Fruit fly (Drosophila melanogaster) whole organism, pupa: ENCODE measurements around the gene Lcp65Ae.

ENCODE experiments used
- CG10348 ChIP-seq: fragments of 200-800 bp; sonication (Bioruptor generic); IDR thresholded peaks from 2 replicates; pipeline ENCODE4 v1.3.6; 2022; ENCODE audit warnings: missing biosample characterization, missing genetic modification characterization
- CG12605 ChIP-seq: fragments of 200-800 bp; sonication (Bioruptor generic); IDR thresholded peaks from 2 replicates; pipeline ENCODE4 v1.3.6; 2022; ENCODE audit warnings: missing biosample characterization, missing genetic modification characterization
- CG13204 ChIP-seq: fragments of 200-800 bp; sonication (Bioruptor generic); optimal IDR thresholded peaks from 2 replicates; lab custom pipeline; 2018; ENCODE audit warnings: missing biosample characterization, mild to moderate bottlenecking, missing genetic modification characterization, moderate library complexity
- CG14655 ChIP-seq: fragments of 200-800 bp; sonication (Bioruptor generic); optimal IDR thresholded peaks from 3 replicates; lab custom pipeline; 2017; ENCODE audit warnings: mild to moderate bottlenecking, missing biosample characterization, missing genetic modification reagents, missing genetic modification characterization
- CG15710 ChIP-seq: fragments of 200-800 bp; sonication (Bioruptor generic); optimal IDR thresholded peaks from 2 replicates; lab custom pipeline; 2018; ENCODE audit warnings: missing biosample characterization, mild to moderate bottlenecking, missing genetic modification characterization, moderate library complexity
- CG17806 ChIP-seq: fragments of 200-800 bp; sonication (Bioruptor generic); optimal IDR thresholded peaks from 2 replicates; lab custom pipeline; 2018; ENCODE audit warnings: missing biosample characterization, mild to moderate bottlenecking, missing genetic modification characterization, moderate library complexity
- CG32121 ChIP-seq: fragments of 200-800 bp; sonication (Bioruptor generic); IDR thresholded peaks from 2 replicates; pipeline ENCODE4 v1.3.6; 2022; ENCODE audit warnings: missing biosample characterization, missing genetic modification characterization
- CG34367 ChIP-seq: fragments of 200-800 bp; sonication (Bioruptor generic); optimal IDR thresholded peaks from 2 replicates; lab custom pipeline; 2018; ENCODE audit warnings: missing biosample characterization, mild to moderate bottlenecking, missing genetic modification characterization
- CG4496 ChIP-seq: fragments of 200-800 bp; sonication (Bioruptor generic); IDR thresholded peaks from 3 replicates; pipeline ENCODE4 v1.3.6; 2022; ENCODE audit warnings: missing biosample characterization, missing genetic modification characterization
- CG8159 ChIP-seq: fragments of 200-800 bp; sonication (Bioruptor generic); optimal IDR thresholded peaks from 3 replicates; lab custom pipeline; 2018; ENCODE audit warnings: missing biosample characterization, mild to moderate bottlenecking, missing genetic modification characterization, moderate library complexity
- CG8301 ChIP-seq: fragments of 200-800 bp; sonication (Bioruptor generic); optimal IDR thresholded peaks from 2 replicates; lab custom pipeline; 2018; ENCODE audit warnings: missing biosample characterization, mild to moderate bottlenecking, missing genetic modification characterization
- CG9948 ChIP-seq: fragments of 200-800 bp; sonication (Bioruptor generic); optimal IDR thresholded peaks from 2 replicates; lab custom pipeline; 2018; ENCODE audit warnings: missing biosample characterization, mild to moderate bottlenecking, missing genetic modification characterization, moderate library complexity
- D1 ChIP-seq: fragments of 200-800 bp; sonication (Bioruptor generic); optimal IDR thresholded peaks from 2 replicates; lab custom pipeline; 2018; ENCODE audit warnings: missing biosample characterization, mild to moderate bottlenecking, missing genetic modification characterization, moderate library complexity
- EcR ChIP-seq: fragments of 200-800 bp; sonication (Bioruptor generic); optimal IDR thresholded peaks from 3 replicates; lab custom pipeline; 2019; ENCODE audit warnings: missing biosample characterization, missing genetic modification characterization, mild to moderate bottlenecking, moderate library complexity, missing genetic modification reagents
- Ets98B ChIP-seq: fragments of 200-800 bp; sonication (Bioruptor generic); IDR thresholded peaks from 2 replicates; pipeline ENCODE4 v1.3.6; 2022; ENCODE audit warnings: missing biosample characterization, missing genetic modification characterization
- Pif1A ChIP-seq: fragments of 200-800 bp; sonication (Bioruptor generic); optimal IDR thresholded peaks from 3 replicates; lab custom pipeline; 2016; ENCODE audit warnings: missing biosample characterization, missing genetic modification characterization
- Pif1B ChIP-seq: fragments of 200-800 bp; sonication (Bioruptor generic); optimal IDR thresholded peaks from 3 replicates; lab custom pipeline; 2016; ENCODE audit warnings: missing biosample characterization, missing genetic modification characterization
- Snoo ChIP-seq: fragments of 200-800 bp; sonication (Bioruptor generic); optimal IDR thresholded peaks from 3 replicates; lab custom pipeline; 2017; ENCODE audit warnings: missing biosample characterization, mild to moderate bottlenecking, missing genetic modification characterization, inconsistent platforms
- fd96Ca ChIP-seq: fragments of 200-800 bp; sonication (Bioruptor generic); IDR thresholded peaks from 3 replicates; pipeline ENCODE4 v1.3.6; 2022; ENCODE audit warnings: missing biosample characterization, missing genetic modification characterization
- gl ChIP-seq: fragments of 200-800 bp; sonication (Bioruptor generic); optimal IDR thresholded peaks from 2 replicates; lab custom pipeline; 2018; ENCODE audit warnings: missing biosample characterization, mild to moderate bottlenecking, missing genetic modification characterization
- rn ChIP-seq: fragments of 200-800 bp; sonication (Bioruptor generic); IDR thresholded peaks from 2 replicates; pipeline ENCODE4 v1.3.6; 2022; ENCODE audit warnings: missing biosample characterization, missing genetic modification characterization

Lcp65Ae gene

dm6 chr3L:6161997-6162396 is 24.1 kb upstream of the Lcp65Ae start:
- TF ChIP-seq CG15710 (tag; lab: Kevin White, UChicago) (no peak), CG17806 (tag; lab: Kevin White, UChicago) (no peak), CG12605 (GFP tag; lab: Robert Waterston, UW) (no peak), CG9948 (no peak), CG32121 (GFP tag; lab: Robert Waterston, UW) (no peak)

dm6 chr3L:6160514-6160913 is 22.6 kb upstream of the Lcp65Ae start, which contains the start of gene Cpr65Az:
Cpr65Az (plus strand) TSS chr3L:6160814.
- TF ChIP-seq CG17806 (tag; lab: Kevin White, UChicago): no peak
- TF ChIP-seq Ets98B (GFP tag; lab: Robert Waterston, UW): no peak
- no peak for TF ChIP-seq CG32121 (GFP tag; lab: Robert Waterston, UW)
- TF ChIP-seq EcR (GFP tag; lab: Kevin White, UChicago): no peak
- no peak for TF ChIP-seq CG13204
- TF ChIP-seq rn: no peak

dm6 chr3L:6159863-6160262 is 21.9 kb upstream of the Lcp65Ae start:
- TF ChIP-seq D1 (tag; lab: Kevin White, UChicago): no peak
- TF ChIP-seq CG12605 (GFP tag; lab: Robert Waterston, UW): no peak
- TF ChIP-seq CG14655 (GFP tag; lab: Kevin White, UChicago): no peak

- no peak for TF ChIP-seq CG13204
- TF ChIP-seq CG9948: no peak
- TF ChIP-seq EcR (GFP tag; lab: Kevin White, UChicago): no peak
- no peak for TF ChIP-seq Snoo (tag; lab: Kevin White, UChicago)
- no peak for TF ChIP-seq CG15710 (tag; lab: Kevin White, UChicago)
- no peak for TF ChIP-seq Pif1A (GFP tag; lab: Kevin White, UChicago)
- TF ChIP-seq CG34367 (tag; lab: Kevin White, UChicago): no peak
- TF ChIP-seq Ets98B (GFP tag; lab: Robert Waterston, UW): no peak
- TF ChIP-seq CG14655 (GFP tag; lab: Kevin White, UChicago): no peak
- TF ChIP-seq CG8301 (tag; lab: Kevin White, UChicago): no peak
- no peak for TF ChIP-seq rn
- no peak for TF ChIP-seq CG32121 (GFP tag; lab: Robert Waterston, UW)
- TF ChIP-seq gl (tag; lab: Kevin White, UChicago): no peak
- TF ChIP-seq CG8159: no peak
These were observed 20.6 kb upstream of the Lcp65Ae start, which contains the start of gene Cpr65Ay for dm6 chr3L:6158530-6158929. Cpr65Ay (minus strand) TSS chr3L:6158630.

- TF ChIP-seq rn: no peak
- TF ChIP-seq CG17806 (tag; lab: Kevin White, UChicago): no peak
- no peak for TF ChIP-seq Snoo (tag; lab: Kevin White, UChicago)
- no peak for TF ChIP-seq CG10348
- no peak; the same call in 1 of the 2 replicates for TF ChIP-seq CG32121 (GFP tag; lab: Robert Waterston, UW)
- TF ChIP-seq Pif1A (GFP tag; lab: Kevin White, UChicago): no peak
- TF ChIP-seq EcR (GFP tag; lab: Kevin White, UChicago): no peak
- no peak for TF ChIP-seq CG12605 (GFP tag; lab: Robert Waterston, UW)
- TF ChIP-seq CG8301 (tag; lab: Kevin White, UChicago): no peak
- TF ChIP-seq fd96Ca (GFP tag; lab: Robert Waterston, UW): no peak
- TF ChIP-seq CG4496 (GFP tag; lab: Robert Waterston, UW): no peak
- TF ChIP-seq Ets98B (GFP tag; lab: Robert Waterston, UW): no peak
- TF ChIP-seq CG34367 (tag; lab: Kevin White, UChicago): no peak
These were observed 19.6 kb upstream of the Lcp65Ae start, which contains the start of gene CG13297 for dm6 chr3L:6157327-6158032. CG13297 (minus strand) TSS chr3L:6157377.

dm6 chr3L:6154951-6155394 is 17.1 kb upstream of the Lcp65Ae start:
- TF ChIP-seq CG12605 (GFP tag; lab: Robert Waterston, UW) (peak; percentile 91), fd96Ca (GFP tag; lab: Robert Waterston, UW) (0 out of 3 replicates have a peak, but pooled peaks have one; percentile 42), EcR (GFP tag; lab: Kevin White, UChicago) (peak; percentile 73), CG9948 (no peak), CG8301 (tag; lab: Kevin White, UChicago) (no peak), Ets98B (GFP tag; lab: Robert Waterston, UW) (peak; percentile 61; the same call in 1 of the 2 replicates), CG32121 (GFP tag; lab: Robert Waterston, UW) (peak; percentile 37; the same call in 1 of the 2 replicates), CG14655 (GFP tag; lab: Kevin White, UChicago) (no peak), rn (no peak), Pif1A (GFP tag; lab: Kevin White, UChicago) (peak; percentile 81), CG34367 (tag; lab: Kevin White, UChicago) (peak; percentile 59), CG13204 (peak; percentile 89), CG8159 (peak; percentile 42), CG4496 (GFP tag; lab: Robert Waterston, UW) (peak; percentile 77), CG15710 (tag; lab: Kevin White, UChicago) (peak; percentile 65), D1 (tag; lab: Kevin White, UChicago) (no peak), gl (tag; lab: Kevin White, UChicago) (peak; percentile 68), CG17806 (tag; lab: Kevin White, UChicago) (peak; percentile 35), Snoo (tag; lab: Kevin White, UChicago) (peak; percentile 43), CG10348 (no peak), Pif1B (GFP tag; lab: Kevin White, UChicago) (peak; percentile 71)
